Fruit fly (Drosophila melanogaster): ENCODE data around the gene mRpS31.

DNA sequence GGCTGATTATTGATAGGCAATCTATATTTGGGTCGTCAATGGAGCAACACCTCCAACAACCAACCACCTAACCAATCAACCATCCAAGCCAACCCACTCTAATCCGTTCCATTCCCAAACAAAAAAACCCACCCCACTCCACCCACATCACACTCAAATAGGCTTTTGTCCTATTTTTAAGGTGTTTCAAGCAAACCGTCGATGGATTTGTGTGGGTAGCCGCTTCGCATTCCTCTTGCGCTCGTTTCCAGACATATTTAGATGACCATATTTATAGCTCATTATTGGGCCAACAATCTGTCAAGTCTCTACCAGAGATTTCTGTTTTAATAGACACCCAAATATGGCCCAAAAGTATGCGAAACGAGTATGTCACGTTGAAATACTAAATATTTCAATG, 6.8 kb upstream of the mRpS31 start:
- TF ChIP-seq CG16779 (tag; optimal IDR thresholded peaks at IDR 0.05) (no peak), CG4318 (GFP tag; optimal IDR thresholded peaks at IDR 0.05) (no peak), topi (GFP tag; optimal IDR thresholded peaks at IDR 0.05) (no peak), CG11294 (GFP tag; IDR thresholded peaks at IDR 0.05) (no peak), Ets96B (tag; optimal IDR thresholded peaks at IDR 0.05) (no peak), Met (GFP tag; optimal IDR thresholded peaks at IDR 0.05) (no peak), Sox102F (GFP tag; optimal IDR thresholded peaks at IDR 0.05) (no peak), CG11762 (GFP tag; optimal IDR thresholded peaks at IDR 0.05; ENCODE audit: insufficient read depth) (no peak), Blimp-1 (GFP tag; optimal IDR thresholded peaks at IDR 0.05) (no peak), CG6854 (GFP tag; optimal IDR thresholded peaks at IDR 0.05) (no peak)

Data from whole organism, prepupa.